Fruit fly (Drosophila melanogaster): ENCODE measurements around the gene CG42766.

The CG42766 gene

DNA sequence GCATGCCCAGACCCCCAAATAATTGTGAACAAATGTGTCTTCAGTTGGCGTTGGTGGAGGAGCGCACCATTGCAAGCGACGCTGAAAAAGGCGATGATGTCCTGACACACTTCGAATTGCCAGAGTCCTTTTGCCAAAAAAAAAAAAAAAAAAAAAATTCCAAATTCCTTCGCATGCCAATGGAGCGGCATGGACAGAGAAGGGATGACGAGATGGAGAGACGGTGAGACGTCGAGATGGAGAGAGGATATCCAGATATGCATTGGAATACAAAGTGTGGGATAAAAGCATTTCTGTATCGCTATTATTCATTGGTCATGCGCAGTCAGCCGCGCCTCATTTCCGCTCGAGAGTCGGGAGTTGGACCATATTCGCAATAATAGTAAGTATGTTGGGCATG lies 5.1 kb upstream of the CG42766 start:
- TF ChIP-seq svp (GFP tag) (peak; percentile 3), CG10669 (GFP tag; optimal IDR thresholded peaks at IDR 0.05) (no peak)

DNA sequence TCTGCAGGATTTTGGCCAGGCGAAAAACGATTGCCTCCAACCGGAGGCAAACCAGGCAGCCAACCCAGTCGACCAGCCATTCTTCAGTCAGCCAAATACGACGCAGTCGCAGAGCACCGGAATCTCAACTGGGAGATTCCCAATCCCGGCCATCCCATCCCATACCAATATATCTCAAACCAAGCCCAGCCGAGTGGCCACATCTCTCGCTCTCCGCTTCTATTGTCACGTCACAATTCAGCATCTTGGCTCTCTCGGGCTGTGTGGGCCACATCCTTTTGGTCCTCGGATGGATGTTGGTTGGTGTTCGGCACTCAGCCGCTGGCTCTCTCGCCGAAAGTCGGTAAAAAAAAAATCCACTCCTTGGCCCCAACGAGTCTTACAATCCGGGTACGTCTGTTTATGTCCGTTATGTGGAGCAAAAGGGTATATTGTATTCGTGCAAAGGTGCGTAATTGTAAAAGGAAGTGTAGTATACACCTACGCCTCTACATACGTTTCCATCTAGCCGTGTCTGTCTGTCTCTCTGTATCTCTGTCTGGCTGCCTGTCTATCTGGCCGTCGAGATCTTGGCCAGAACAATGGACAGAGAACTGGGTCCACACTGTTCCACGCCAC lies 3.4 kb upstream of the CG42766 start, which contains the start of gene mmd:
Gene mmd, minus strand, starts transcription at position 3 of the 618 bp plus-strand sequence.
- no peak for TF ChIP-seq salr (GFP tag; optimal IDR thresholded peaks at IDR 0.05)
- TF ChIP-seq Hr4 (GFP tag; optimal IDR thresholded peaks at IDR 0.05) = no peak
- TF ChIP-seq esn (GFP tag; optimal IDR thresholded peaks at IDR 0.05) = no peak
- no peak for TF ChIP-seq dac (GFP tag; optimal IDR thresholded peaks at IDR 0.05)
- no peak for TF ChIP-seq CG11294 (GFP tag; IDR thresholded peaks at IDR 0.05)
- TF ChIP-seq vri (GFP tag; optimal IDR thresholded peaks at IDR 0.05) = no peak

DNA sequence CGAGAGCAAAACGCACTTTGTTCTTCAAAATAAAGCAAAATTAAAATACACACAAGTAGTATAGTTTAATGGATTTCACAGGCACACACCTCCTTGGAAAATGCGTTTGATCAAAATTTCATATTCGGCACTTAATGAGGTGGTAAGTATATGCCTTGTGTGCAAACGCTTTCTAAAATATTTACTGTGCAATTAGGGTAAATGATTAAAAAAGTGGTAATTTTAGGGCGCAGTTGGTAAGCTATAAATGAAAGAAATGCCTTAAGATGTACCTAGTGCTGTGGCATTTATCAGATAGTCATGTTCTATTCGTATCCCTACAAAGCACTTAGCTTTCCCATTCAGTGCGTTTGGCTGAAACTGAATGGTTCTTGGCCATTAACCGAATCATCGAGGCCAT lies 2.5 kb upstream of the CG42766 start, which contains the start of gene Or13a:
Gene Or13a, plus strand, starts transcription at position 301 of the 400 bp plus-strand sequence.
- TF ChIP-seq CG3032 (tag; optimal IDR thresholded peaks at IDR 0.05) = no peak
- no peak for TF ChIP-seq CG32006 (GFP tag; optimal IDR thresholded peaks at IDR 0.05)
- no peak for TF ChIP-seq dsx (GFP tag; optimal IDR thresholded peaks at IDR 0.05; ENCODE audit: poor library complexity, severe bottlenecking)
- no peak for TF ChIP-seq lz (GFP tag; optimal IDR thresholded peaks at IDR 0.05)
- TF ChIP-seq Hr39 (GFP tag; optimal IDR thresholded peaks at IDR 0.05) = no peak
- TF ChIP-seq CG8119 (GFP tag; IDR thresholded peaks at IDR 0.05) = no peak
- no peak for TF ChIP-seq cyc (GFP tag; optimal IDR thresholded peaks at IDR 0.05)

DNA sequence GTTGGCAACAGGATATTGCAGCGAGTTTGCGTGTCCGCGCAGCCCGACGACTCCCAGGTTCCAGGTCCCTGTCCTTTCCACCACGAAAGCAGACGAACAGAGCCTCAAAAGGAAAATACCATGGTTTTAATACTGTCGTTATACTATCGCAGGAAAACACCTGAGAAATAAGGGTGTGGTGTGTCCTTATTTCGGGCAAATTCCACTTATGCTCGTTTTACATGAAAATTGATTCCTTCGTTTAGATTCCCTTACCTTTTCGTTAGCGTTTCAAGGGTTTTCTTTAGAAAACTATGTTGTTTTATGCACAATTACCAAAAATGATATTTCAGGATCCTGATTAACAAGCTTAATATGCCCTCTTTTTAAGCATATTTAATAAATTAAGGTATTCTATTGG lies 6.2 kb downstream of the CG42766 start, which contains the start of gene Cep164:
Gene Cep164, minus strand, starts transcription at position 101 of the 400 bp plus-strand sequence.
- TF ChIP-seq Hr38 (GFP tag; optimal IDR thresholded peaks at IDR 0.05) (no peak), fkh (GFP tag; optimal IDR thresholded peaks at IDR 0.05) (no peak), CG11294 (GFP tag; IDR thresholded peaks at IDR 0.05) (no peak), fd59A (GFP tag; optimal IDR thresholded peaks at IDR 0.05) (no peak), Sox102F (GFP tag; optimal IDR thresholded peaks at IDR 0.05) (no peak), pdm3 (GFP tag; optimal IDR thresholded peaks at IDR 0.05) (no peak), CG7368 (GFP tag; optimal IDR thresholded peaks at IDR 0.05) (no peak), achi (GFP tag; optimal IDR thresholded peaks at IDR 0.05) (no peak), CG6276 (GFP tag; optimal IDR thresholded peaks at IDR 0.05) (no peak), OdsH (GFP tag; optimal IDR thresholded peaks at IDR 0.05) (no peak), Sox15 (GFP tag; optimal IDR thresholded peaks at IDR 0.05) (no peak), CG6792 (GFP tag; optimal IDR thresholded peaks at IDR 0.05) (no peak), Smox (GFP tag; optimal IDR thresholded peaks at IDR 0.05) (no peak), Met (GFP tag; optimal IDR thresholded peaks at IDR 0.05) (no peak), CG16779 (tag; optimal IDR thresholded peaks at IDR 0.05) (no peak), spab (GFP tag; optimal IDR thresholded peaks at IDR 0.05) (no peak), CG6854 (GFP tag; optimal IDR thresholded peaks at IDR 0.05) (no peak), Gug (GFP tag; IDR thresholded peaks at IDR 0.05) (no peak)

DNA sequence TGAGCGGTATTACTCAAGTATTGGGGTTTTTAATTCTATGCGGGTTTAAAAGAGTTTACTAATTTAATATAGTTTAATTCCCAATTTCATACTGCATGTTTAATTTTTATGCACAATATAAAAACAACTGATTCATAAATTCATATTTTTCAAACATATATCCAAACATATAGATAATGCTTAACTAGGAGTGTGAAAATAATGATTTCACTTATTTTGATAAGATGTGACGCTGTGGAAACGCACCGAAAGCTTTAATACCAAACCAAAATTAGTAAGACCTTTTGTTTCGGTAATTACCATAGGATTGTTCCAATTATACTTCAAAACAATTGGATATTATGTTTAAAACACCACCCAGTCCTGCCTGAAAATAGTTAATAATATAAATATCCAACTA lies 6.8 kb downstream of the CG42766 start, which contains the start of gene Slc25A46a:
Gene Slc25A46a, plus strand, starts transcription at position 272 of the 400 bp plus-strand sequence.
- TF ChIP-seq CG10631 (GFP tag; optimal IDR thresholded peaks at IDR 0.05) (peak; percentile 17), CG15336 (GFP tag; IDR thresholded peaks at IDR 0.05) (no peak), Gug (GFP tag; IDR thresholded peaks at IDR 0.05) (no peak), esn (GFP tag; optimal IDR thresholded peaks at IDR 0.05) (peak; percentile 17), CG3032 (tag; optimal IDR thresholded peaks at IDR 0.05) (peak; percentile 7), cyc (GFP tag; optimal IDR thresholded peaks at IDR 0.05) (peak; percentile 7), Eip78C (GFP tag) (peak; percentile 46), svp (GFP tag) (peak; percentile 66)
